Fruit fly (Drosophila melanogaster) whole organism, embryonic: Measurements from ENCODE around the gene zuc.

Source experiments
- Atf3 ChIP-seq: fragments of 200-800 bp; sonication (Bioruptor generic); optimal IDR thresholded peaks from 3 replicates; lab custom pipeline; 2016; ENCODE audit warnings: missing biosample characterization, missing genetic modification characterization
- Blimp-1 ChIP-seq: fragments of 200-800 bp; sonication (Bioruptor generic); optimal IDR thresholded peaks from 3 replicates; lab custom pipeline; 2018; ENCODE audit warnings: missing biosample characterization, missing genetic modification characterization, mild to moderate bottlenecking, moderate library complexity, missing genetic modification reagents
- C15 ChIP-seq: fragments of 200-800 bp; sonication (Bioruptor generic); IDR thresholded peaks from 3 replicates; pipeline ENCODE4 v1.3.6; 2022; ENCODE audit warnings: missing biosample characterization, missing genetic modification characterization
- CG10267 ChIP-seq: fragments of 200-800 bp; sonication (Bioruptor generic); optimal IDR thresholded peaks from 2 replicates; lab custom pipeline; 2018; ENCODE audit warnings: missing biosample characterization, mild to moderate bottlenecking, missing genetic modification characterization, moderate library complexity
- CG10431 ChIP-seq: fragments of 200-800 bp; sonication (Bioruptor generic); optimal IDR thresholded peaks from 3 replicates; lab custom pipeline; 2018; ENCODE audit warnings: missing biosample characterization, mild to moderate bottlenecking, missing genetic modification characterization
- CG10654 ChIP-seq: fragments of 200-800 bp; sonication (Bioruptor generic); optimal IDR thresholded peaks from 2 replicates; lab custom pipeline; 2016; ENCODE audit warnings: missing biosample characterization, missing genetic modification characterization
- CG11696 ChIP-seq: fragments of 200-800 bp; sonication (Bioruptor generic); IDR thresholded peaks from 2 replicates; pipeline ENCODE4 v1.3.6; 2022; ENCODE audit warnings: missing biosample characterization, missing genetic modification characterization
- CG12299 ChIP-seq: fragments of 200-800 bp; sonication (Bioruptor generic); optimal IDR thresholded peaks from 2 replicates; lab custom pipeline; 2018; ENCODE audit warnings: missing biosample characterization, mild to moderate bottlenecking, missing genetic modification characterization
- CG12769 ChIP-seq: fragments of 200-800 bp; sonication (Bioruptor generic); optimal IDR thresholded peaks from 2 replicates; lab custom pipeline; 2019; ENCODE audit warnings: missing biosample characterization, mild to moderate bottlenecking, missing genetic modification characterization, moderate library complexity
- CG13424 ChIP-seq: fragments of 200-800 bp; sonication (Bioruptor generic); optimal IDR thresholded peaks from 2 replicates; lab custom pipeline; 2019; ENCODE audit warnings: missing biosample characterization, mild to moderate bottlenecking, missing genetic modification characterization, moderate library complexity
- CG14667 ChIP-seq: fragments of 200-800 bp; sonication (Bioruptor generic); IDR thresholded peaks from 2 replicates; pipeline ENCODE4 v1.3.6; 2022; ENCODE audit warnings: missing biosample characterization, missing genetic modification characterization
- CG14965 ChIP-seq: fragments of 200-800 bp; sonication (Bioruptor generic); optimal IDR thresholded peaks from 2 replicates; lab custom pipeline; 2016; ENCODE audit warnings: missing biosample characterization, missing genetic modification characterization, borderline replicate concordance
- CG15601 ChIP-seq: fragments of 200-800 bp; sonication (Bioruptor generic); optimal IDR thresholded peaks from 3 replicates; lab custom pipeline; 2019; ENCODE audit warnings: missing biosample characterization, mild to moderate bottlenecking, missing genetic modification characterization, moderate library complexity
- CG18619 ChIP-seq: fragments of 200-800 bp; sonication (Bioruptor generic); optimal IDR thresholded peaks from 3 replicates; lab custom pipeline; 2017; ENCODE audit warnings: missing biosample characterization, mild to moderate bottlenecking, missing genetic modification characterization
- CG34422 ChIP-seq: fragments of 200-800 bp; sonication (Bioruptor generic); IDR thresholded peaks from 3 replicates; pipeline ENCODE4 v1.3.6; 2022; ENCODE audit warnings: missing biosample characterization, missing genetic modification characterization
- CG5953 ChIP-seq: fragments of 200-800 bp; sonication (Bioruptor generic); IDR thresholded peaks from 2 replicates; pipeline ENCODE4 v1.3.6; 2022; ENCODE audit warnings: missing biosample characterization, missing genetic modification characterization
- CG6654 ChIP-seq: fragments of 200-800 bp; sonication (Bioruptor generic); optimal IDR thresholded peaks from 2 replicates; lab custom pipeline; 2017; ENCODE audit warnings: missing biosample characterization, mild to moderate bottlenecking, missing genetic modification characterization
- CG8089 ChIP-seq: fragments of 200-800 bp; sonication (Bioruptor generic); optimal IDR thresholded peaks from 3 replicates; lab custom pipeline; 2016; ENCODE audit warnings: missing biosample characterization, missing genetic modification characterization
- CG9437 ChIP-seq: fragments of 200-800 bp; sonication (Bioruptor generic); optimal IDR thresholded peaks from 2 replicates; lab custom pipeline; 2018; ENCODE audit warnings: missing biosample characterization, mild to moderate bottlenecking, missing genetic modification characterization
- CG9797 ChIP-seq: fragments of 200-800 bp; sonication (Bioruptor generic); optimal IDR thresholded peaks from 3 replicates; lab custom pipeline; 2018; ENCODE audit warnings: missing biosample characterization, mild to moderate bottlenecking, missing genetic modification characterization
- CoRest ChIP-seq: fragments of 200-800 bp; sonication (Bioruptor generic); optimal IDR thresholded peaks from 3 replicates; lab custom pipeline; 2018; ENCODE audit warnings: missing biosample characterization, mild to moderate bottlenecking, missing genetic modification characterization, moderate library complexity
- Dek ChIP-seq: fragments of 200-800 bp; sonication (Bioruptor generic); optimal IDR thresholded peaks from 3 replicates; lab custom pipeline; 2019; ENCODE audit warnings: missing biosample characterization, mild to moderate bottlenecking, missing genetic modification characterization, moderate library complexity
- Doc2 ChIP-seq: fragments of 200-800 bp; sonication (Bioruptor generic); IDR thresholded peaks from 2 replicates; pipeline ENCODE4 v1.3.6; 2022; ENCODE audit warnings: missing biosample characterization, missing genetic modification characterization
- E2f1 ChIP-seq: fragments of 200-800 bp; sonication (Bioruptor generic); IDR thresholded peaks from 2 replicates; pipeline ENCODE4 v1.3.6; 2022; ENCODE audit warnings: missing biosample characterization, missing genetic modification characterization
- Gug ChIP-seq: fragments of 200-800 bp; sonication (Bioruptor generic); IDR thresholded peaks from 4 replicates; pipeline ENCODE4 v1.3.6; 2022; ENCODE audit warnings: missing biosample characterization, missing genetic modification characterization
- Mrtf ChIP-seq: fragments of 200-800 bp; sonication (Bioruptor generic); IDR thresholded peaks from 3 replicates; pipeline ENCODE4 v1.3.6; 2022; ENCODE audit warnings: missing biosample characterization, missing genetic modification characterization
- Nf-YA ChIP-seq: fragments of 200-800 bp; sonication (Bioruptor generic); IDR thresholded peaks from 2 replicates; pipeline ENCODE4 v1.3.6; 2022; ENCODE audit warnings: missing biosample characterization, missing genetic modification characterization
- Ravus ChIP-seq: fragments of 200-800 bp; sonication (Bioruptor generic); IDR thresholded peaks from 2 replicates; pipeline ENCODE4 v1.3.6; 2022; ENCODE audit warnings: missing biosample characterization, missing genetic modification characterization
- Rfx ChIP-seq: fragments of 200-800 bp; sonication (Bioruptor generic); IDR thresholded peaks from 2 replicates; pipeline ENCODE4 v1.3.6; 2022; ENCODE audit warnings: missing biosample characterization, missing genetic modification characterization
- ash1 ChIP-seq: fragments of 200-800 bp; sonication (Bioruptor generic); optimal IDR thresholded peaks from 2 replicates; lab custom pipeline; 2018; ENCODE audit warnings: missing biosample characterization, mild to moderate bottlenecking, missing genetic modification characterization
- az2 ChIP-seq: fragments of 200-800 bp; sonication (Bioruptor generic); optimal IDR thresholded peaks from 3 replicates; lab custom pipeline; 2016; ENCODE audit warnings: missing biosample characterization, missing genetic modification characterization
- bab2 ChIP-seq: fragments of 200-800 bp; sonication (Bioruptor generic); optimal IDR thresholded peaks from 2 replicates; lab custom pipeline; 2016; ENCODE audit warnings: missing biosample characterization, missing genetic modification characterization
- chn ChIP-seq: fragments of 200-800 bp; sonication (Bioruptor generic); optimal IDR thresholded peaks from 2 replicates; lab custom pipeline; 2016; ENCODE audit warnings: missing biosample characterization, missing genetic modification characterization
- en ChIP-seq: fragments of 200-800 bp; sonication (Bioruptor generic); optimal IDR thresholded peaks from 2 replicates; lab custom pipeline; 2016; ENCODE audit warnings: missing biosample characterization, missing genetic modification characterization
- ftz-f1 ChIP-seq: fragments of 200-800 bp; sonication (Bioruptor generic); optimal IDR thresholded peaks from 2 replicates; lab custom pipeline; 2016; ENCODE audit warnings: missing biosample characterization, missing genetic modification characterization
- gcm ChIP-seq: fragments of 200-800 bp; sonication (Bioruptor generic); optimal IDR thresholded peaks from 2 replicates; lab custom pipeline; 2019; ENCODE audit warnings: missing biosample characterization, mild to moderate bottlenecking, missing genetic modification characterization, moderate library complexity
- h ChIP-seq: fragments of >200 bp; optimal IDR thresholded peaks from 2 replicates; lab custom pipeline; 2017
- kay ChIP-seq: fragments of 200-800 bp; sonication (Bioruptor generic); optimal IDR thresholded peaks from 2 replicates; lab custom pipeline; 2016; ENCODE audit warnings: missing biosample characterization, missing genetic modification characterization
- lab ChIP-seq: fragments of 200-800 bp; sonication (Bioruptor generic); optimal IDR thresholded peaks from 3 replicates; lab custom pipeline; 2017; ENCODE audit warnings: missing biosample characterization, missing genetic modification characterization, mild to moderate bottlenecking, moderate library complexity, missing genetic modification reagents
- lilli ChIP-seq: fragments of 200-800 bp; sonication (Bioruptor generic); optimal IDR thresholded peaks from 3 replicates; lab custom pipeline; 2016; ENCODE audit warnings: missing biosample characterization, missing genetic modification characterization
- nom ChIP-seq: fragments of 200-800 bp; sonication (Bioruptor generic); optimal IDR thresholded peaks from 2 replicates; lab custom pipeline; 2017; ENCODE audit warnings: missing biosample characterization, missing genetic modification characterization, mild to moderate bottlenecking, moderate library complexity, missing genetic modification reagents
- pb ChIP-seq: fragments of 200-800 bp; sonication (Bioruptor generic); optimal IDR thresholded peaks from 3 replicates; lab custom pipeline; 2016; ENCODE audit warnings: missing biosample characterization, missing genetic modification characterization
- pnt ChIP-seq: fragments of 200-800 bp; sonication (Bioruptor generic); optimal IDR thresholded peaks from 3 replicates; lab custom pipeline; 2016; ENCODE audit warnings: missing biosample characterization, missing genetic modification characterization
- slou ChIP-seq: fragments of 200-800 bp; sonication (Bioruptor generic); optimal IDR thresholded peaks from 3 replicates; lab custom pipeline; 2016; ENCODE audit warnings: missing biosample characterization, missing genetic modification characterization
- sqz ChIP-seq: fragments of 200-800 bp; sonication (Bioruptor generic); optimal IDR thresholded peaks from 3 replicates; lab custom pipeline; 2018; ENCODE audit warnings: missing biosample characterization, mild to moderate bottlenecking, missing genetic modification characterization
- ssp ChIP-seq: fragments of 200-800 bp; sonication (Bioruptor generic); IDR thresholded peaks from 2 replicates; pipeline ENCODE4 v1.3.6; 2022; ENCODE audit warnings: missing biosample characterization, missing genetic modification characterization
- trem ChIP-seq: fragments of 200-800 bp; optimal IDR thresholded peaks from 3 replicates; lab custom pipeline; 2019; ENCODE audit warnings: missing biosample characterization, mild to moderate bottlenecking, missing genetic modification characterization, moderate library complexity
- trh ChIP-seq: fragments of 200-800 bp; sonication (Bioruptor generic); optimal IDR thresholded peaks from 2 replicates; lab custom pipeline; 2016; ENCODE audit warnings: missing biosample characterization, missing genetic modification characterization
- usp ChIP-seq: fragments of >200 bp; optimal IDR thresholded peaks from 2 replicates; lab custom pipeline; 2017; ENCODE audit warnings: missing biosample characterization, missing genetic modification characterization
- vfl ChIP-seq: fragments of 200-800 bp; sonication (Bioruptor generic); optimal IDR thresholded peaks from 2 replicates; lab custom pipeline; 2016; ENCODE audit warnings: missing biosample characterization, missing genetic modification characterization
- wdn ChIP-seq: fragments of 200-800 bp; sonication (Bioruptor generic); IDR thresholded peaks from 2 replicates; pipeline ENCODE4 v1.3.6; 2022; ENCODE audit warnings: missing biosample characterization, missing genetic modification characterization

zuc gene

DNA sequence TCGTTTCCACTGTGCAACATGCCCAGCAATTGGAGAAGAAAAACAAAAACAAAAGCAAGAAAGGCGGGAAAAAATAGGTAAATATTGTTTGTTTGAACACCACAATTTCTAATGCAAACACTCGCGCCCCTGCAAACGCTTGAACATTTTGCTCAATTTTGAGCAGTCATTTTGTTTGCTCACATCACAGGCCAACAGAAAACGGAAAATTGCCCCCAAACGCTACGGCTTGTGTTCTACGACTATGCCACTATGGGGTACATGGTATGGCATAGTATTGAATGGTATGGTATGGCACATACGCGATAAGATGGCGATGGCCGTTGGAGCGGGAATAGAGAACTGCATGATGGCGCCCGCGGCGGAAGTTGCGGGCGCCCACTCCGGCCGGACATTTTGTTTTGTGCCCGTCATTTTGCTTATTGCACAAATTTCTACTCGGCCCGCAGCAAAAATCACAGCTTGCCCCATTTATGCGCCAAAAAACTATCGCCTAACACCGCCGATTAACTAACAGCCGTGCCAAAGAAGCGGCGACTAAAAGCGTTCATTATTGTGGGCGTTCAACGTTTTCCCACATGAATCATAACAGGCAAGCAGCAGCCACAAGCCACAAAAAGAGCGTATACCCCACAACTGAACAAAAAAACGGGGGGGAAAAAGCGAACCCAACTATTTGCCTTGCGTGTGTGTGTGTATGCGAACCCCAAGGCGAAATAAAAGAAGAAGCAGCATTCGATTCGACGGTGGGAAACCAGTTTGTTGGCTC is 14.7 kb upstream of the zuc start (continued):
- peak; percentile 96 for TF ChIP-seq CG10431 (GFP tag; lab: Kevin White, UChicago)
- TF ChIP-seq CG11696: no peak
- TF ChIP-seq CG10267 (tag; lab: Kevin White, UChicago): peak; percentile 10
- peak; percentile 50 for TF ChIP-seq CoRest
- TF ChIP-seq az2: peak; percentile 43
- peak; percentile 91 for TF ChIP-seq CG12769 (tag; lab: Kevin White, UChicago)
- no peak for TF ChIP-seq Nf-YA (GFP tag; lab: Robert Waterston, UW)
- peak; percentile 72 for TF ChIP-seq sqz
- peak; percentile 20 for TF ChIP-seq trem (tag; lab: Kevin White, UChicago)
- TF ChIP-seq Gug: no peak
- peak; percentile 30 for TF ChIP-seq en
- TF ChIP-seq bab2 (GFP tag; lab: Kevin White, UChicago): peak; percentile 56
- peak; percentile 26 for TF ChIP-seq CG6654
- peak; percentile 18 for TF ChIP-seq CG9437 (GFP tag; lab: Kevin White, UChicago)
- peak; percentile 88 for TF ChIP-seq CG15601
- peak; percentile 47 for TF ChIP-seq Blimp-1 (GFP tag; lab: Kevin White, UChicago)
- peak; percentile 20 for TF ChIP-seq kay (GFP tag; lab: Kevin White, UChicago)
- TF ChIP-seq lab (GFP tag; lab: Kevin White, UChicago): peak; percentile 81
- peak; percentile 44 for TF ChIP-seq Dek (tag; lab: Kevin White, UChicago)
- peak; percentile 32 for TF ChIP-seq pnt
- no peak for TF ChIP-seq CG9797
- TF ChIP-seq ssp (GFP tag; lab: Robert Waterston, UW): no peak
- TF ChIP-seq lilli (GFP tag; lab: Kevin White, UChicago): peak; percentile 35
- no peak for TF ChIP-seq wdn
- TF ChIP-seq E2f1 (GFP tag; lab: Robert Waterston, UW): no peak
- no peak for TF ChIP-seq nom (GFP tag; lab: Kevin White, UChicago)
- TF ChIP-seq Atf3: peak; percentile 34
- TF ChIP-seq C15 (GFP tag; lab: Robert Waterston, UW): no peak
- TF ChIP-seq Ravus (GFP tag; lab: Robert Waterston, UW): no peak
- TF ChIP-seq CG13424 (tag; lab: Kevin White, UChicago): peak; percentile 76
- TF ChIP-seq h (lab: Kevin White, UChicago): no peak
- TF ChIP-seq CG5953 (GFP tag; lab: Robert Waterston, UW): no peak
- TF ChIP-seq Doc2 (GFP tag; lab: Robert Waterston, UW): no peak
- peak; percentile 78 for TF ChIP-seq CG8089
- TF ChIP-seq CG12299: peak; percentile 85
- peak; percentile 30 for TF ChIP-seq chn (GFP tag; lab: Kevin White, UChicago)
- peak; percentile 58 for TF ChIP-seq trh
- no peak for TF ChIP-seq Mrtf (GFP tag; lab: Robert Waterston, UW)
- no peak for TF ChIP-seq CG34422 (GFP tag; lab: Robert Waterston, UW)
- TF ChIP-seq ash1 (GFP tag; lab: Kevin White, UChicago): no peak
- peak; percentile 68 for TF ChIP-seq gcm (GFP tag; lab: Kevin White, UChicago)
- no peak for TF ChIP-seq Rfx (GFP tag; lab: Robert Waterston, UW)
- TF ChIP-seq vfl (GFP tag; lab: Kevin White, UChicago): no peak
- TF ChIP-seq CG14965 (GFP tag; lab: Kevin White, UChicago): peak; percentile 9
- peak; percentile 79 for TF ChIP-seq CG18619 (GFP tag; lab: Kevin White, UChicago)
- no peak for TF ChIP-seq usp (GFP tag; lab: Kevin White, UChicago)
- TF ChIP-seq ftz-f1 (GFP tag; lab: Kevin White, UChicago): peak; percentile 97
- peak; percentile 32 for TF ChIP-seq CG10654 (GFP tag; lab: Kevin White, UChicago)
- no peak for TF ChIP-seq slou
- no peak for TF ChIP-seq CG14667
- no peak for TF ChIP-seq pb
